Worm (Caenorhabditis elegans): ENCODE results near the gene mop-25.1.

mop-25.1 gene

DNA sequence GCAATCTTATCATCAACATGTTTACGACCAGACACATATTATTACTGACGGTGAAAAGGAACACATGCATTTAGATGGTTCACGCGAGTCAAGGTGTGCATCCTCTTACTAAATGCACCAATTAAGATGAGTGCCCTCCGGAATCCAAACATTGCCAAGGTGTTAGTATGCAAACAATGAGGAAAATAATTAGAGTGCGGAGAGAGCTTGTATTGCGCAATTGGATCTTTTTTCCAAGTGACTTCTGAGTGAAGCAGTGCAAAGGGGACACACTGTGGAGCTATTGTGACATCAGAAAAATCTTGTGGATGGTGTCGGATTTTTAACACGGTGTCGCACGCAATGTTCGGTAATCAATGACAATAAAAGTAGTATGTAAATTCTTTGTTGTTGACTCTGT is 34.7 kb upstream of the mop-25.1 start:
- TF ChIP-seq flt-1 (GFP tag; IDR thresholded peaks at IDR 0.05): no peak
- TF ChIP-seq tab-1 (GFP tag; IDR thresholded peaks at IDR 0.05): no peak
- no peak for TF ChIP-seq med-1 (GFP tag; optimal IDR thresholded peaks at IDR 0.05; ENCODE audit: insufficient read depth)
- no peak for TF ChIP-seq cog-1 (tag; optimal IDR thresholded peaks at IDR 0.05)
- TF ChIP-seq ztf-29 (GFP tag; IDR thresholded peaks at IDR 0.05): no peak
- no peak for TF ChIP-seq ztf-23 (GFP tag; IDR thresholded peaks at IDR 0.05)
- no peak for TF ChIP-seq T22C8.4 (GFP tag; IDR thresholded peaks at IDR 0.05)
- no peak for TF ChIP-seq ref-1 (GFP tag; conservative IDR thresholded peaks at IDR 0.05)
- TF ChIP-seq klf-2 (GFP tag; conservative IDR thresholded peaks at IDR 0.05): no peak

- TF ChIP-seq T22C8.4 (GFP tag; IDR thresholded peaks at IDR 0.05) (no peak), flt-1 (GFP tag; IDR thresholded peaks at IDR 0.05) (no peak), tab-1 (GFP tag; IDR thresholded peaks at IDR 0.05) (no peak), cog-1 (tag; optimal IDR thresholded peaks at IDR 0.05) (no peak), med-1 (GFP tag; optimal IDR thresholded peaks at IDR 0.05; ENCODE audit: insufficient read depth) (no peak), klf-2 (GFP tag; conservative IDR thresholded peaks at IDR 0.05) (no peak), ztf-29 (GFP tag; IDR thresholded peaks at IDR 0.05) (no peak), ztf-23 (GFP tag; IDR thresholded peaks at IDR 0.05) (no peak), ref-1 (GFP tag; conservative IDR thresholded peaks at IDR 0.05) (no peak)
Measured at ce11 chrX:3979146-3979545, 32.9 kb upstream of the mop-25.1 start.

DNA sequence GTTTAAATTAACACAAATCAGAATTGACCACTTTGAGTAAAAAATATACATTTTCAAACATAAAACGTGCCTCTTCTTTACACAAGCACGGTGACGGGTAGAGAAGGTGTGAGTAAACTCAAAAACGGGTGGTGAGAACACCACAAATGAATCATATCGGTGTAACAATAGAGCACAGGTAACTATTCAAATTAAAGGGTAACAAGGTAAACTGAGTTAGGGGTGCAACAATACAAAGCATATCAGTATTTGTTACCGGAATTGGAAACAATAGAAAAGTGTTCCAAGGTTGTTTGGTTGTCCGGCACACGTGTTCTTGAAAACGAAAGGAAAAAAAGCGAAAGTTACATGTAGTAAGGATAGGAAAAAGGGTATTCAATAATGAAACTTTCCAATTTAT is 29.6 kb upstream of the mop-25.1 start:
- TF ChIP-seq ztf-23 (GFP tag; IDR thresholded peaks at IDR 0.05) (no peak), cog-1 (tag; optimal IDR thresholded peaks at IDR 0.05) (no peak), flt-1 (GFP tag; IDR thresholded peaks at IDR 0.05) (no peak), ref-1 (GFP tag; conservative IDR thresholded peaks at IDR 0.05) (no peak), med-1 (GFP tag; optimal IDR thresholded peaks at IDR 0.05; ENCODE audit: insufficient read depth) (no peak), ztf-29 (GFP tag; IDR thresholded peaks at IDR 0.05) (no peak), tab-1 (GFP tag; IDR thresholded peaks at IDR 0.05) (no peak), klf-2 (GFP tag; conservative IDR thresholded peaks at IDR 0.05) (no peak), T22C8.4 (GFP tag; IDR thresholded peaks at IDR 0.05) (no peak)

ce11 chrX:3988575-3988974 is 23.4 kb upstream of the mop-25.1 start:
- TF ChIP-seq med-1 (GFP tag; optimal IDR thresholded peaks at IDR 0.05; ENCODE audit: insufficient read depth): no peak
- TF ChIP-seq ref-1 (GFP tag; conservative IDR thresholded peaks at IDR 0.05): no peak
- TF ChIP-seq ztf-23 (GFP tag; IDR thresholded peaks at IDR 0.05): no peak
- TF ChIP-seq tab-1 (GFP tag; IDR thresholded peaks at IDR 0.05): no peak
- TF ChIP-seq klf-2 (GFP tag; conservative IDR thresholded peaks at IDR 0.05): no peak
- no peak for TF ChIP-seq flt-1 (GFP tag; IDR thresholded peaks at IDR 0.05)
- TF ChIP-seq cog-1 (tag; optimal IDR thresholded peaks at IDR 0.05): no peak
- no peak for TF ChIP-seq ztf-29 (GFP tag; IDR thresholded peaks at IDR 0.05)
- no peak for TF ChIP-seq T22C8.4 (GFP tag; IDR thresholded peaks at IDR 0.05)

- TF ChIP-seq ztf-23 (GFP tag; IDR thresholded peaks at IDR 0.05) (no peak), T22C8.4 (GFP tag; IDR thresholded peaks at IDR 0.05) (no peak), flt-1 (GFP tag; IDR thresholded peaks at IDR 0.05) (no peak), med-1 (GFP tag; optimal IDR thresholded peaks at IDR 0.05; ENCODE audit: insufficient read depth) (no peak), klf-2 (GFP tag; conservative IDR thresholded peaks at IDR 0.05) (no peak), ref-1 (GFP tag; conservative IDR thresholded peaks at IDR 0.05) (no peak), ztf-29 (GFP tag; IDR thresholded peaks at IDR 0.05) (no peak), tab-1 (GFP tag; IDR thresholded peaks at IDR 0.05) (no peak), cog-1 (tag; optimal IDR thresholded peaks at IDR 0.05) (no peak)
Measured at ce11 chrX:3990495-3990894, 21.5 kb upstream of the mop-25.1 start.

DNA sequence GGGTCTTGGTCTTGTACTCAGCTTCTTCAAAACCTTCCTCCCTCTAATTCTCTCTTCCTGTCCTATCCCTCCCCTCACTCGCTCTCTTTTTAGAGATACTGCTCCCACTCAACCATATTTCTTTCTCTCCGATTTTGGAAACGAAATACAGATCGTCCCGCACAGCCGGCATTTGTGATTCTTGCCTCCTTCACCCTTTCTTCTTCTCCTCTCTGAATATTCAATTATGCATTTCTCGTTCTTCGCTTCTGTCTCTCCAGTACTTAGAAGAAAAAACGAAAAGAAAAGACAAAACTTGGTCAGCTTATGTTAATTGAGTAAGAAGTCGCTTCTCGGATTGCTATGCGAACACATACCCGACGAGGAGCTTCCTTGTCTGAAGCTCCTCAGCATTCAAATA is 21.1 kb upstream of the mop-25.1 start:
- TF ChIP-seq klf-2 (GFP tag; conservative IDR thresholded peaks at IDR 0.05) (no peak), cog-1 (tag; optimal IDR thresholded peaks at IDR 0.05) (no peak), ref-1 (GFP tag; conservative IDR thresholded peaks at IDR 0.05) (no peak), ztf-29 (GFP tag; IDR thresholded peaks at IDR 0.05) (no peak), flt-1 (GFP tag; IDR thresholded peaks at IDR 0.05) (no peak), ztf-23 (GFP tag; IDR thresholded peaks at IDR 0.05) (no peak), T22C8.4 (GFP tag; IDR thresholded peaks at IDR 0.05) (no peak), tab-1 (GFP tag; IDR thresholded peaks at IDR 0.05) (no peak), med-1 (GFP tag; optimal IDR thresholded peaks at IDR 0.05; ENCODE audit: insufficient read depth) (no peak)

- TF ChIP-seq T22C8.4 (GFP tag; IDR thresholded peaks at IDR 0.05): no peak
- no peak for TF ChIP-seq ztf-29 (GFP tag; IDR thresholded peaks at IDR 0.05)
- TF ChIP-seq tab-1 (GFP tag; IDR thresholded peaks at IDR 0.05): no peak
- no peak for TF ChIP-seq ref-1 (GFP tag; conservative IDR thresholded peaks at IDR 0.05)
- TF ChIP-seq flt-1 (GFP tag; IDR thresholded peaks at IDR 0.05): no peak
- TF ChIP-seq med-1 (GFP tag; optimal IDR thresholded peaks at IDR 0.05; ENCODE audit: insufficient read depth): no peak
- TF ChIP-seq ztf-23 (GFP tag; IDR thresholded peaks at IDR 0.05): no peak
- no peak for TF ChIP-seq cog-1 (tag; optimal IDR thresholded peaks at IDR 0.05)
- no peak for TF ChIP-seq klf-2 (GFP tag; conservative IDR thresholded peaks at IDR 0.05)
Measured at ce11 chrX:3991652-3992051, 20.4 kb upstream of the mop-25.1 start.

- TF ChIP-seq med-1 (GFP tag; optimal IDR thresholded peaks at IDR 0.05; ENCODE audit: insufficient read depth) (no peak), ref-1 (GFP tag; conservative IDR thresholded peaks at IDR 0.05) (peak; percentile 70), ztf-23 (GFP tag; IDR thresholded peaks at IDR 0.05) (peak; percentile 87), tab-1 (GFP tag; IDR thresholded peaks at IDR 0.05) (peak; percentile 86), T22C8.4 (GFP tag; IDR thresholded peaks at IDR 0.05) (peak; percentile 75), flt-1 (GFP tag; IDR thresholded peaks at IDR 0.05) (peak; percentile 84), klf-2 (GFP tag; conservative IDR thresholded peaks at IDR 0.05) (no peak), ztf-29 (GFP tag; IDR thresholded peaks at IDR 0.05) (peak; percentile 76; the same call in 1 of the 2 replicates), cog-1 (tag; optimal IDR thresholded peaks at IDR 0.05) (peak; percentile 46)
Measured at ce11 chrX:3994418-3994817, 17.6 kb upstream of the mop-25.1 start.

ce11 chrX:3997040-3997439 is 15.0 kb upstream of the mop-25.1 start, which contains the start of gene R02E12.5:
R02E12.5 (plus strand) TSS chrX:3997340.
- TF ChIP-seq flt-1 (GFP tag; IDR thresholded peaks at IDR 0.05): no peak
- TF ChIP-seq ztf-23 (GFP tag; IDR thresholded peaks at IDR 0.05): no peak
- no peak for TF ChIP-seq tab-1 (GFP tag; IDR thresholded peaks at IDR 0.05)
- TF ChIP-seq ztf-29 (GFP tag; IDR thresholded peaks at IDR 0.05): no peak
- no peak for TF ChIP-seq klf-2 (GFP tag; conservative IDR thresholded peaks at IDR 0.05)
- no peak for TF ChIP-seq med-1 (GFP tag; optimal IDR thresholded peaks at IDR 0.05; ENCODE audit: insufficient read depth)
- no peak for TF ChIP-seq T22C8.4 (GFP tag; IDR thresholded peaks at IDR 0.05)
- no peak for TF ChIP-seq ref-1 (GFP tag; conservative IDR thresholded peaks at IDR 0.05)
- TF ChIP-seq cog-1 (tag; optimal IDR thresholded peaks at IDR 0.05): no peak
